Worm (Caenorhabditis elegans): ENCODE data around the gene T28A11.18.
A peak's percentile ranks its signal among the peaks of the same experiment; 100 is the strongest.

Gene T28A11.18

ce11 chrV:3279138-3279537 is 11.3 kb upstream of the T28A11.18 start:
- TF ChIP-seq zag-1 (tag; optimal IDR thresholded peaks at IDR 0.05) (no peak), nhr-71 (tag; optimal IDR thresholded peaks at IDR 0.05) (peak; percentile 35), fkh-4 (tag; optimal IDR thresholded peaks at IDR 0.05; ENCODE audit: borderline replicate concordance) (no peak), sup-37 (GFP tag; optimal IDR thresholded peaks at IDR 0.05) (no peak), rnt-1 (tag; optimal IDR thresholded peaks at IDR 0.05) (peak; percentile 65), C34B4.2 (tag; optimal IDR thresholded peaks at IDR 0.05) (no peak), alr-1 (tag; optimal IDR thresholded peaks at IDR 0.05; ENCODE audit: borderline replicate concordance) (no peak), jun-1 (tag; optimal IDR thresholded peaks at IDR 0.05) (no peak), sptf-1 (tag; optimal IDR thresholded peaks at IDR 0.05) (no peak), ztf-4 (tag; optimal IDR thresholded peaks at IDR 0.05) (no peak), lin-14 (GFP tag; optimal IDR thresholded peaks at IDR 0.05) (peak; percentile 53), elt-2 (tag; optimal IDR thresholded peaks at IDR 0.05) (no peak), aly-2 (tag; optimal IDR thresholded peaks at IDR 0.05) (no peak)

ce11 chrV:3278101-3278639 is 10.3 kb upstream of the T28A11.18 start, which contains the start of gene fbxa-64:
TSS of gene fbxa-64 (minus strand) at chrV:3278151.
- TF ChIP-seq nhr-47 (tag; optimal IDR thresholded peaks at IDR 0.05), result peak; percentile 21
- TF ChIP-seq dpl-1 (GFP tag; optimal IDR thresholded peaks at IDR 0.05), result peak in 2 of 3 experiments; percentile 26 to 53
- TF ChIP-seq elt-2 (tag; optimal IDR thresholded peaks at IDR 0.05), result no peak
- peak; percentile 10 for TF ChIP-seq nhr-20 (tag; optimal IDR thresholded peaks at IDR 0.05)
- TF ChIP-seq swsn-7 (tag; optimal IDR thresholded peaks at IDR 0.05), result peak; percentile 7
- TF ChIP-seq mef-2 (tag; optimal IDR thresholded peaks at IDR 0.05), result no peak
- TF ChIP-seq ceh-82 (tag; optimal IDR thresholded peaks at IDR 0.05), result no peak
- peak; percentile 24 to 38 for TF ChIP-seq efl-1 (optimal IDR thresholded peaks at IDR 0.05)
- peak; percentile 39 to 94 for TF ChIP-seq efl-1 (GFP tag; optimal IDR thresholded peaks at IDR 0.05 in 1 of 2)
- TF ChIP-seq fkh-8 (tag; optimal IDR thresholded peaks at IDR 0.05), result no peak
- no peak for TF ChIP-seq lin-14 (GFP tag; optimal IDR thresholded peaks at IDR 0.05)
- no peak for TF ChIP-seq vab-15 (tag; optimal IDR thresholded peaks at IDR 0.05)
- TF ChIP-seq lir-3 (tag; optimal IDR thresholded peaks at IDR 0.05; ENCODE audit: poor library complexity), result no peak
- peak in 1 of 2 experiments; percentile 2 for TF ChIP-seq lsy-2 (tag; optimal IDR thresholded peaks at IDR 0.05)
- no peak for TF ChIP-seq egl-27 (tag; optimal IDR thresholded peaks at IDR 0.05)
- TF ChIP-seq unc-30 (tag; optimal IDR thresholded peaks at IDR 0.05), result no peak
- peak; percentile 27 to 46 for TF ChIP-seq lin-35 (GFP tag; optimal IDR thresholded peaks at IDR 0.05)
- TF ChIP-seq irx-1 (tag; optimal IDR thresholded peaks at IDR 0.05), result no peak
- no peak for TF ChIP-seq nhr-90 (tag; optimal IDR thresholded peaks at IDR 0.05; ENCODE audit: poor library complexity)
- TF ChIP-seq F16B12.6 (tag; optimal IDR thresholded peaks at IDR 0.05), result peak; percentile 83
- TF ChIP-seq rnt-1 (tag; optimal IDR thresholded peaks at IDR 0.05), result no peak
- no peak for TF ChIP-seq xbp-1 (tag; optimal IDR thresholded peaks at IDR 0.05)
- TF ChIP-seq fkh-4 (tag; optimal IDR thresholded peaks at IDR 0.05; ENCODE audit: borderline replicate concordance), result no peak
- TF ChIP-seq tbx-2 (tag; optimal IDR thresholded peaks at IDR 0.05), result no peak
- TF ChIP-seq isw-1 (GFP tag; IDR thresholded peaks at IDR 0.05), result no peak
- no peak for TF ChIP-seq lin-15B (tag; optimal IDR thresholded peaks at IDR 0.05)
- peak; percentile 50 for TF ChIP-seq mep-1 (tag; optimal IDR thresholded peaks at IDR 0.05)
- no peak for TF ChIP-seq ztf-4 (tag; optimal IDR thresholded peaks at IDR 0.05)
- TF ChIP-seq hlh-4 (tag; optimal IDR thresholded peaks at IDR 0.05), result no peak
- peak; percentile 21 for TF ChIP-seq nhr-71 (tag; optimal IDR thresholded peaks at IDR 0.05)
- peak; percentile 44 for TF ChIP-seq snu-23 (GFP tag; optimal IDR thresholded peaks at IDR 0.05)
- no peak for TF ChIP-seq fos-1 (tag; optimal IDR thresholded peaks at IDR 0.05)
- TF ChIP-seq lin-39 (tag; optimal IDR thresholded peaks at IDR 0.05), result no peak
- peak; percentile 14 for TF ChIP-seq blmp-1 (tag; optimal IDR thresholded peaks at IDR 0.05)
- no peak for TF ChIP-seq fkh-10 (GFP tag; optimal IDR thresholded peaks at IDR 0.05)
- no peak for TF ChIP-seq ceh-63 (GFP tag; optimal IDR thresholded peaks at IDR 0.05)
